Fruit fly (Drosophila melanogaster) whole organism, adult: ENCODE data around the gene CG14104.

Experiments used
- CG11617 ChIP-seq: fragments of 200-800 bp; sonication (Bioruptor generic); optimal IDR thresholded peaks from 2 replicates; lab custom pipeline; 2017; ENCODE audit warnings: mild to moderate bottlenecking, missing biosample characterization, missing genetic modification reagents, missing genetic modification characterization
- CG12768 ChIP-seq: fragments of 200-800 bp; sonication (Bioruptor generic); optimal IDR thresholded peaks from 2 replicates; lab custom pipeline; 2017; ENCODE audit warnings: missing biosample characterization, missing genetic modification characterization, mild to moderate bottlenecking, moderate library complexity, missing genetic modification reagents
- CG5204 ChIP-seq: fragments of 200-800 bp; sonication (Bioruptor generic); optimal IDR thresholded peaks from 2 replicates; lab custom pipeline; 2016; ENCODE audit warnings: missing biosample characterization, missing genetic modification characterization
- CG7045 ChIP-seq: fragments of 200-800 bp; sonication (Bioruptor generic); optimal IDR thresholded peaks from 2 replicates; lab custom pipeline; 2017; ENCODE audit warnings: missing biosample characterization, mild to moderate bottlenecking, missing genetic modification characterization
- CG7101 ChIP-seq: fragments of 200-800 bp; sonication (Bioruptor generic); optimal IDR thresholded peaks from 2 replicates; lab custom pipeline; 2018; ENCODE audit warnings: missing biosample characterization, mild to moderate bottlenecking, missing genetic modification characterization, moderate library complexity
- Clk ChIP-seq: fragments of 200-800 bp; sonication (Bioruptor generic); optimal IDR thresholded peaks from 2 replicates; lab custom pipeline; 2017; ENCODE audit warnings: missing biosample characterization, missing genetic modification characterization
- Hr96 ChIP-seq: fragments of 200-800 bp; sonication (Bioruptor generic); optimal IDR thresholded peaks from 2 replicates; lab custom pipeline; 2016; ENCODE audit warnings: missing biosample characterization, missing genetic modification characterization
- kay ChIP-seq: fragments of 200-800 bp; sonication (Bioruptor generic); peaks from one replicate; lab custom pipeline; 2016; ENCODE audit warnings: missing biosample characterization, missing genetic modification characterization, borderline replicate concordance
- tj ChIP-seq: fragments of 200-800 bp; sonication (Bioruptor generic); optimal IDR thresholded peaks from 3 replicates; lab custom pipeline; 2017; ENCODE audit warnings: missing biosample characterization, mild to moderate bottlenecking, missing genetic modification characterization, moderate library complexity

dm6 chr3L:19848080-19848479 lies 41.1 kb upstream of the CG14104 start:
- no peak for TF ChIP-seq tj (GFP tag; lab: Kevin White, UChicago)
- TF ChIP-seq Hr96 (GFP tag; lab: Kevin White, UChicago): no peak
- TF ChIP-seq Clk (GFP tag; lab: Kevin White, UChicago): no peak
- no peak for TF ChIP-seq CG11617 (GFP tag; lab: Kevin White, UChicago)
- TF ChIP-seq CG7101: no peak
- TF ChIP-seq kay: peak; percentile 76
- no peak for TF ChIP-seq CG7045 (GFP tag; lab: Kevin White, UChicago)
- no peak for TF ChIP-seq CG12768 (GFP tag; lab: Kevin White, UChicago)
- no peak for TF ChIP-seq CG5204
